Worm (Caenorhabditis elegans) whole organism, midembryonic: ENCODE measurements around the gene nspd-7.

ENCODE experiments used
- flt-1 ChIP-seq: fragments of 200-800 bp; sonication (Bioruptor generic); IDR thresholded peaks from 2 replicates; pipeline ENCODE4 v1.3.6; 2022; ENCODE audit warnings: missing genetic modification characterization, missing compliant biosample characterization
- klf-2 ChIP-seq: fragments of 200-800 bp; sonication (Bioruptor generic); conservative IDR thresholded peaks from 2 replicates; pipeline ENCODE4 v1.3.6; 2022; ENCODE audit warnings: missing genetic modification reagents, missing genetic modification characterization, missing compliant biosample characterization
- med-1 ChIP-seq: sonication (generic microtip); optimal IDR thresholded peaks from 2 replicates; lab custom pipeline; 2017; ENCODE audit warnings: missing genetic modification characterization, mild to moderate bottlenecking, missing compliant biosample characterization, antibody characterized with exemption, missing genetic modification reagents; ENCODE audit not compliant: insufficient read depth
- ztf-23 ChIP-seq: fragments of 200-800 bp; sonication (Bioruptor generic); IDR thresholded peaks from 2 replicates; pipeline ENCODE4 v1.3.6; 2022; ENCODE audit warnings: missing genetic modification reagents, missing genetic modification characterization, missing compliant biosample characterization
- ztf-29 ChIP-seq: fragments of 200-800 bp; sonication (Bioruptor generic); IDR thresholded peaks from 2 replicates; pipeline ENCODE4 v1.3.6; 2022; ENCODE audit warnings: missing genetic modification reagents, missing genetic modification characterization, missing compliant biosample characterization

- TF ChIP-seq klf-2 (GFP tag; lab: Robert Waterston, UW) (no peak), flt-1 (GFP tag; lab: Robert Waterston, UW) (no peak), ztf-23 (GFP tag; lab: Robert Waterston, UW) (no peak), med-1 (GFP tag; lab: Kevin White, UChicago) (no peak), ztf-29 (GFP tag; lab: Robert Waterston, UW) (no peak)
Observed at ce11 chrIV:10288575-10288974, 19.6 kb upstream of the nspd-7 start.
